Fruit fly (Drosophila melanogaster) whole organism, embryonic: ENCODE results near the gene sicily.

ENCODE experiments used
- CG14441 ChIP-seq: fragments of 200-800 bp; sonication (Bioruptor generic); IDR thresholded peaks from 2 replicates; pipeline ENCODE4 v1.3.6; 2022; ENCODE audit warnings: missing biosample characterization, missing genetic modification characterization
- gfzf ChIP-seq: fragments of 200-800 bp; sonication (Bioruptor generic); optimal IDR thresholded peaks from 2 replicates; lab custom pipeline; 2016; ENCODE audit warnings: missing biosample characterization, mild to moderate bottlenecking, missing genetic modification characterization, moderate library complexity

dm6 chrX:11858439-11858813 is 33.1 kb upstream of the sicily start:
- TF ChIP-seq gfzf (no peak), CG14441 (GFP tag; lab: Robert Waterston, UW) (no peak)
